Fruit fly (Drosophila melanogaster): ENCODE results near the gene CG32212.

The CG32212 gene

DNA sequence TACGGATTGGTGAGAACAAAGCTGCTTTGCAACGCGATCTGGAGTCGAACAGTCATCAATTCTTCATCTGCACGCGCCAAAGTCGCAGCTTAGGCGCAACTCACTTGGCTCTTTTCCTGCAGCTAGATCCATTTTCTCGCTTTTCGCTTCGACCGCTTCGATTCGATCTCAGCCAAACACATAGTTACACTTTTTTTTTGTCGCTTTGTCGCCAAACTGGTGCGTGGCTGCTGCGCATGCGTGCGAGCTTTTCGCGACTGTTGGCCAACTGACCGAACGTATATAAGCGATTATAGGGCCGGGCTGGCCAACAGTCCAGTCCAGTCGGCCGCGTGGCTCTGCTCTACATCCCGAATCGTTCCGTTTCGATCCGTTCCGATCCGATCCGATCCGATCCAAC lies 45.1 kb downstream of the CG32212 start, which contains the start of gene Cpr76Bd:
Gene Cpr76Bd (plus strand): TSS at position 301 of the 400 bp plus-strand sequence.
- TF ChIP-seq spab (GFP tag; optimal IDR thresholded peaks at IDR 0.05) (no peak), Eip93F (GFP tag; optimal IDR thresholded peaks at IDR 0.05) (no peak), CG16779 (tag; optimal IDR thresholded peaks at IDR 0.05) (no peak), fkh (GFP tag; optimal IDR thresholded peaks at IDR 0.05) (no peak), CG7368 (GFP tag; optimal IDR thresholded peaks at IDR 0.05) (no peak), Blimp-1 (GFP tag; optimal IDR thresholded peaks at IDR 0.05) (no peak), dsx (GFP tag; optimal IDR thresholded peaks at IDR 0.05; ENCODE audit: poor library complexity, severe bottlenecking) (no peak), CG8632 (GFP tag; optimal IDR thresholded peaks at IDR 0.05) (no peak), Hr39 (GFP tag; optimal IDR thresholded peaks at IDR 0.05) (no peak), pdm3 (GFP tag; optimal IDR thresholded peaks at IDR 0.05) (no peak), lz (GFP tag; optimal IDR thresholded peaks at IDR 0.05) (no peak), CG8119 (GFP tag; IDR thresholded peaks at IDR 0.05) (no peak), esn (GFP tag; optimal IDR thresholded peaks at IDR 0.05) (no peak), CG3919 (GFP tag; optimal IDR thresholded peaks at IDR 0.05) (no peak), CG6276 (GFP tag; optimal IDR thresholded peaks at IDR 0.05) (no peak), achi (GFP tag; optimal IDR thresholded peaks at IDR 0.05) (no peak), CG11294 (GFP tag; IDR thresholded peaks at IDR 0.05) (no peak), Sox14 (GFP tag; optimal IDR thresholded peaks at IDR 0.05) (no peak), CG11762 (GFP tag; optimal IDR thresholded peaks at IDR 0.05; ENCODE audit: insufficient read depth) (no peak)
